Fruit fly (Drosophila melanogaster): Measurements from ENCODE around the gene Tengl2.

- no peak for TF ChIP-seq usp (GFP tag; optimal IDR thresholded peaks at IDR 0.05)
- TF ChIP-seq psq (optimal IDR thresholded peaks at IDR 0.05): no peak
- TF ChIP-seq pan (optimal IDR thresholded peaks at IDR 0.05): no peak
Observed at dm6 chr2L:2209002-2209401, 30.2 kb downstream of the Tengl2 start, which contains the start of gene CG33124.
